Worm (Caenorhabditis elegans) whole organism, L1 larva: ENCODE data around the gene cyb-2.1.

Experiments
- C16A3.4 ChIP-seq: fragments of 150-350 bp; optimal IDR thresholded peaks from 2 replicates; lab custom pipeline; 2014; ENCODE audit warnings: missing biosample characterization, missing genetic modification characterization
- F16B12.6 ChIP-seq: fragments of 150-350 bp; optimal IDR thresholded peaks from 2 replicates; lab custom pipeline; 2014; ENCODE audit warnings: missing biosample characterization, missing genetic modification characterization
- blmp-1 ChIP-seq: fragments of 150-350 bp; optimal IDR thresholded peaks from 2 replicates; lab custom pipeline; 2014; ENCODE audit warnings: missing biosample characterization, missing genetic modification characterization
- ceh-8 ChIP-seq: fragments of 200-800 bp; sonication (Bioruptor generic); optimal IDR thresholded peaks from 2 replicates; lab custom pipeline; 2018; ENCODE audit warnings: mild to moderate bottlenecking, missing genetic modification characterization, moderate library complexity, missing compliant biosample characterization
- dpl-1 ChIP-seq, 3 experiments: fragments of 150-350 bp in 2 of 3; sonication (generic microtip) in 1 of 3; optimal IDR thresholded peaks; 2 replicates each; lab custom pipeline; 2014 to 2017; ENCODE audit warnings: missing biosample characterization in 3 of 3, missing genetic modification characterization in 3 of 3, missing genetic modification reagents in 3 of 3
- efl-1 ChIP-seq, 4 experiments: fragments of 150-350 bp; optimal IDR thresholded peaks in 3 of 4; peaks in 1 of 4; 1 replicate in 1 of 4; 2 replicates in 3 of 4; lab custom pipeline; 2014; ENCODE audit warnings: missing biosample characterization in 2 of 4, missing genetic modification characterization in 2 of 4, missing genetic modification reagents in 2 of 4
- egl-13 ChIP-seq: sonication (generic microtip); optimal IDR thresholded peaks from 2 replicates; lab custom pipeline; 2016; ENCODE audit warnings: missing genotype, missing genetic modification reagents, missing genetic modification characterization, missing compliant biosample characterization
- elt-3 ChIP-seq, 6 experiments: fragments of 150-350 bp in 1 of 6; sonication (generic microtip); optimal IDR thresholded peaks; 2 replicates each; lab custom pipeline; 2017 to 2018; ENCODE audit warnings: missing biosample characterization in 6 of 6, missing genetic modification characterization in 6 of 6, inconsistent platforms in 1 of 6
- fos-1 ChIP-seq: fragments of 150-350 bp; optimal IDR thresholded peaks from 2 replicates; lab custom pipeline; 2014; ENCODE audit warnings: missing biosample characterization, missing genetic modification characterization
- grh-1 ChIP-seq: fragments of 200-800 bp; sonication (Bioruptor generic); IDR thresholded peaks from 2 replicates; pipeline ENCODE4 v1.3.6; 2022; ENCODE audit warnings: missing genetic modification reagents, missing genetic modification characterization, missing compliant biosample characterization
- hlh-17 ChIP-seq: fragments of 200-800 bp; sonication (Bioruptor generic); optimal IDR thresholded peaks from 2 replicates; lab custom pipeline; 2018; ENCODE audit warnings: missing genetic modification characterization, mild to moderate bottlenecking, missing compliant biosample characterization, moderate library complexity, borderline replicate concordance
- irx-1 ChIP-seq: sonication (generic microtip); optimal IDR thresholded peaks from 2 replicates; lab custom pipeline; 2016; ENCODE audit warnings: missing genetic modification characterization, missing compliant biosample characterization
- jun-1 ChIP-seq: fragments of 150-350 bp; optimal IDR thresholded peaks from 2 replicates; lab custom pipeline; 2014; ENCODE audit warnings: missing biosample characterization, missing genetic modification reagents, missing genetic modification characterization
- lin-14 ChIP-seq: fragments of 200-800 bp; sonication (Bioruptor generic); optimal IDR thresholded peaks from 2 replicates; lab custom pipeline; 2018; ENCODE audit warnings: mild to moderate bottlenecking, missing genetic modification characterization, moderate library complexity, missing compliant biosample characterization
- lin-35 ChIP-seq, 2 experiments: fragments of 150-350 bp; optimal IDR thresholded peaks; 2 replicates each; lab custom pipeline; 2014; ENCODE audit warnings: missing biosample characterization in 2 of 2, missing genetic modification characterization in 2 of 2, missing genetic modification reagents in 2 of 2
- lin-39 ChIP-seq: fragments of 150-350 bp; optimal IDR thresholded peaks from 2 replicates; lab custom pipeline; 2014; ENCODE audit warnings: missing biosample characterization, missing genetic modification reagents, missing genetic modification characterization
- lsy-2 ChIP-seq, 2 experiments: fragments of 150-350 bp; optimal IDR thresholded peaks; 2 replicates each; lab custom pipeline; 2014; ENCODE audit warnings: missing biosample characterization in 2 of 2, missing genetic modification characterization in 2 of 2
- mdl-1 ChIP-seq, 2 experiments: fragments of 150-350 bp; optimal IDR thresholded peaks; 2 replicates each; lab custom pipeline; 2014 to 2017; ENCODE audit warnings: missing biosample characterization in 2 of 2, missing genetic modification characterization in 2 of 2, inconsistent platforms in 1 of 2
- mep-1 ChIP-seq: fragments of 150-350 bp; optimal IDR thresholded peaks from 2 replicates; lab custom pipeline; 2014; ENCODE audit warnings: missing biosample characterization, missing genetic modification characterization
- nhr-20 ChIP-seq: sonication (generic microtip); optimal IDR thresholded peaks from 2 replicates; lab custom pipeline; 2016; ENCODE audit warnings: mild to moderate bottlenecking, missing genetic modification characterization, missing compliant biosample characterization
- nhr-237 ChIP-seq: fragments of 150-350 bp; optimal IDR thresholded peaks from 2 replicates; lab custom pipeline; 2014; ENCODE audit warnings: missing biosample characterization, missing genetic modification characterization
- nhr-28 ChIP-seq: fragments of 150-350 bp; optimal IDR thresholded peaks from 2 replicates; lab custom pipeline; 2014; ENCODE audit warnings: missing biosample characterization, missing genetic modification characterization
- nhr-71 ChIP-seq: sonication (generic microtip); optimal IDR thresholded peaks from 2 replicates; lab custom pipeline; 2016; ENCODE audit warnings: mild to moderate bottlenecking, missing genetic modification characterization, moderate library complexity, missing compliant biosample characterization
- nhr-85 ChIP-seq: sonication (generic microtip); peaks from one replicate; lab custom pipeline; 2016; ENCODE audit warnings: missing genetic modification characterization, inconsistent platforms, missing compliant biosample characterization
- pqm-1 ChIP-seq: sonication (generic microtip); optimal IDR thresholded peaks from 3 replicates; lab custom pipeline; 2017; ENCODE audit warnings: missing biosample characterization, missing genetic modification characterization
- rnt-1 ChIP-seq: sonication (generic microtip); optimal IDR thresholded peaks from 2 replicates; lab custom pipeline; 2016; ENCODE audit warnings: mild to moderate bottlenecking, missing genetic modification characterization, moderate library complexity, missing compliant biosample characterization
- skn-1 ChIP-seq: fragments of 150-350 bp; optimal IDR thresholded peaks from 2 replicates; lab custom pipeline; 2014; ENCODE audit warnings: missing biosample characterization, missing genetic modification characterization
- snu-23 ChIP-seq: sonication (generic microtip); optimal IDR thresholded peaks from 2 replicates; lab custom pipeline; 2016; ENCODE audit warnings: missing genetic modification characterization, missing compliant biosample characterization
- sox-4 ChIP-seq: sonication (generic microtip); optimal IDR thresholded peaks from 2 replicates; lab custom pipeline; 2016; ENCODE audit warnings: missing genetic modification characterization, missing compliant biosample characterization
- sptf-1 ChIP-seq: fragments of 150-350 bp; optimal IDR thresholded peaks from 2 replicates; lab custom pipeline; 2014; ENCODE audit warnings: missing biosample characterization, missing genetic modification characterization
- sup-37 ChIP-seq: fragments of 200-800 bp; sonication (Bioruptor generic); optimal IDR thresholded peaks from 2 replicates; lab custom pipeline; 2018; ENCODE audit warnings: mild to moderate bottlenecking, missing genetic modification characterization, missing compliant biosample characterization
- swsn-7 ChIP-seq: sonication (generic microtip); optimal IDR thresholded peaks from 2 replicates; lab custom pipeline; 2016; ENCODE audit warnings: missing genetic modification characterization, missing compliant biosample characterization
- tbx-2 ChIP-seq: sonication (generic microtip); optimal IDR thresholded peaks from 2 replicates; lab custom pipeline; 2016; ENCODE audit warnings: missing genetic modification characterization, missing compliant biosample characterization
- unc-98 ChIP-seq: fragments of 200-800 bp; sonication (Bioruptor generic); IDR thresholded peaks from 2 replicates; pipeline ENCODE4 v1.3.6; 2022; ENCODE audit warnings: missing genetic modification characterization, missing compliant biosample characterization
- xbp-1 ChIP-seq: sonication (generic microtip); optimal IDR thresholded peaks from 2 replicates; lab custom pipeline; 2016; ENCODE audit warnings: missing genetic modification characterization, missing compliant biosample characterization
- zip-4 ChIP-seq: fragments of 200-800 bp; sonication (Bioruptor generic); optimal IDR thresholded peaks from 2 replicates; lab custom pipeline; 2018; ENCODE audit warnings: mild to moderate bottlenecking, missing genetic modification characterization, moderate library complexity, missing compliant biosample characterization

The cyb-2.1 gene

DNA sequence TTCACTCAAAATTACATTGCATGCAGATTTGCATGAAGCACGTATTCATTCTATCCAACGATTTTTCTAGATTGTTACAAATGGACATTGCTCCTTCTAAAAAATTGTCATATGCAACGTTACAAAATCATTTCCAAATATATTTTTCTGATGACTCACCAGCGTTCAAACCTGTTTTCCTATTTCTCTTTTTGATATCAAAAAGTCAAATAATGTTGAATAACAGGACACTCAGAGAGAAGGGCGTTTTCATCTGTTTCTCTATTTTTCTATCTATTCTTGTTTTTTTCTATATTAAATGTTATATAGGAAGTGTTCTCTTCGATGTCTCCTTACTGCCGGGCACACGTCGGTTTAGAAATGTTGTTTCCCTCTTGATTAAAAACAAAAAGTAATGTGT lies 21.1 kb downstream of the cyb-2.1 start:
- TF ChIP-seq irx-1 (no peak), blmp-1 (tag; lab: Kevin White, UChicago) (peak; percentile 9), xbp-1 (tag; lab: Kevin White, UChicago) (no peak), lin-14 (GFP tag; lab: Kevin White, UChicago) (peak; percentile 11), nhr-71 (tag; lab: Kevin White, UChicago) (no peak), fos-1 (tag; lab: Kevin White, UChicago) (peak; percentile 29), swsn-7 (no peak), elt-3 (tag; optimal IDR thresholded peaks at IDR 0.05; lab: Kevin White, UChicago) (peak in 1 of 6 experiments; percentile 30), mdl-1 (tag; optimal IDR thresholded peaks at IDR 0.05; lab: Kevin White, UChicago) (no peak)

DNA sequence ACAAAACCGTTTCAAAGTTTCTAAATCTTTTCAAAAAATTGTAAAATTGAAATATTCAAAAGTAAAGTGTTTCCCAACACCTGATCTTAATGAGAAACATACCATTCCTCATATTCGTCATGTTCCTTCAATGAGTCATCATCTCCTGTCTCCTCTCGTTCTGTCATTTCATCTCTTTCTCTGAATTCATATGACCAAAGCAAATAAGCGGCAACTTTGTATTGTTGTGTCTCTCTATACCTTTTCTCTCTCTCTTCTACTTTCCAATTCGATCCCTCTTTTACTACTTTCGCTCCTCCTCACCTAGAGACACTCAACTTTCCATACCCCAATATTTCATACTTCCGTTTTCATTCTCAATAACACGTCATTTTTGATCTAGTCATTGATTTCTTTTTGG lies 22.5 kb downstream of the cyb-2.1 start:
- TF ChIP-seq sup-37 (GFP tag; lab: Kevin White, UChicago), result no peak
- peak in 1 of 6 experiments; percentile 54 for TF ChIP-seq elt-3 (tag; optimal IDR thresholded peaks at IDR 0.05; lab: Kevin White, UChicago)
- TF ChIP-seq jun-1, result peak; percentile 43
- TF ChIP-seq grh-1 (GFP tag; lab: Robert Waterston, UW), result no peak
- TF ChIP-seq nhr-71 (tag; lab: Kevin White, UChicago), result peak; percentile 41
- TF ChIP-seq lsy-2 (tag; optimal IDR thresholded peaks at IDR 0.05; lab: Kevin White, UChicago), result peak; percentile 5 to 52
- TF ChIP-seq dpl-1 (GFP tag; optimal IDR thresholded peaks at IDR 0.05; lab: Kevin White, UChicago), result peak in 2 of 3 experiments; percentile 13 to 18
- TF ChIP-seq mep-1 (tag; lab: Kevin White, UChicago), result no peak
- TF ChIP-seq nhr-85 (tag; lab: Kevin White, UChicago), result peak; percentile 88
- TF ChIP-seq efl-1 (optimal IDR thresholded peaks at IDR 0.05; lab: Kevin White, UChicago), result peak; percentile 19 to 22
- TF ChIP-seq efl-1 (GFP tag; optimal IDR thresholded peaks at IDR 0.05 in 1 of 2; lab: Kevin White, UChicago), result peak in 1 of 2 experiments; percentile 20
- peak; percentile 1 for TF ChIP-seq swsn-7
- TF ChIP-seq skn-1 (tag; lab: Kevin White, UChicago), result peak; percentile 41
- peak; percentile 38 for TF ChIP-seq nhr-20
- TF ChIP-seq xbp-1 (tag; lab: Kevin White, UChicago), result peak; percentile 11
- TF ChIP-seq tbx-2 (tag; lab: Kevin White, UChicago), result peak; percentile 12
- TF ChIP-seq lin-39 (tag; lab: Kevin White, UChicago), result no peak
- peak; percentile 19 for TF ChIP-seq rnt-1 (tag; lab: Kevin White, UChicago)
- peak; percentile 76 for TF ChIP-seq fos-1 (tag; lab: Kevin White, UChicago)
- peak; percentile 70 for TF ChIP-seq snu-23 (GFP tag; lab: Kevin White, UChicago)
- TF ChIP-seq egl-13 (tag; lab: Kevin White, UChicago), result no peak
- TF ChIP-seq unc-98, result no peak
- peak; percentile 78 for TF ChIP-seq lin-14 (GFP tag; lab: Kevin White, UChicago)
- TF ChIP-seq lin-35 (GFP tag; optimal IDR thresholded peaks at IDR 0.05; lab: Kevin White, UChicago), result peak in 1 of 2 experiments; percentile 33
- peak; percentile 37 for TF ChIP-seq nhr-237
- peak; percentile 96 for TF ChIP-seq blmp-1 (tag; lab: Kevin White, UChicago)

DNA sequence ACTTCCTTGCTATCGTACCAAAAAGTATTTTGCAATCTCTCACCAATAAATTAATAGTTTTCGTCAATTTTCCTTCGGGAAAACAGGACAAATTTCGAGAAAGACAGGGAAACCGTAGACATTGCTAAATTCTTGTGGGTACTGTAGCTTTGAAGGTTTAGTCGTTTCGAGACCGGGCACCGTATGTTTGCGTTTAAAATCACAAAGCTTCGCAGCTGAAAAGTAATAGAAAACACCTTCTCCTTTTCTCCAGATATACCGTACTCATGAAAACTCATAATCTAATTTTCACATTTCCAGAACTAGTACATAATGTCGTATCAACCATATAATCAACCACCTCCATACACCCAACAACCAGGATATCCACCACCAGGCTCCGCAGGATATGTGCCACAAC lies 23.2 kb downstream of the cyb-2.1 start, which contains the start of gene F13H10.6:
Gene F13H10.6, plus strand, starts transcription at position 301 of the 400 bp plus-strand sequence.
- TF ChIP-seq F16B12.6 (tag; lab: Kevin White, UChicago), result no peak
- no peak for TF ChIP-seq blmp-1 (tag; lab: Kevin White, UChicago)
- TF ChIP-seq pqm-1, result no peak
- TF ChIP-seq C16A3.4 (tag; lab: Kevin White, UChicago), result no peak
- TF ChIP-seq sox-4 (tag; lab: Kevin White, UChicago), result no peak
- TF ChIP-seq zip-4 (GFP tag; lab: Kevin White, UChicago), result no peak
- TF ChIP-seq sptf-1 (tag; lab: Kevin White, UChicago), result no peak
- no peak for TF ChIP-seq ceh-8 (GFP tag; lab: Kevin White, UChicago)
- no peak for TF ChIP-seq fos-1 (tag; lab: Kevin White, UChicago)
- no peak for TF ChIP-seq dpl-1 (GFP tag; optimal IDR thresholded peaks at IDR 0.05; lab: Kevin White, UChicago)
- no peak for TF ChIP-seq hlh-17 (GFP tag; lab: Kevin White, UChicago)
- TF ChIP-seq nhr-28 (tag; lab: Kevin White, UChicago), result no peak
